Fruit fly (Drosophila melanogaster) whole organism, embryonic: ENCODE results near the gene temp.

Source experiments
- Asciz ChIP-seq: fragments of 200-800 bp; sonication (Bioruptor generic); optimal IDR thresholded peaks from 2 replicates; lab custom pipeline; 2017; ENCODE audit warnings: missing biosample characterization, mild to moderate bottlenecking, missing genetic modification characterization, missing genetic modification reagents
- CG10147 ChIP-seq: fragments of 200-800 bp; sonication (Bioruptor generic); optimal IDR thresholded peaks from 2 replicates; lab custom pipeline; 2019; ENCODE audit warnings: missing biosample characterization, mild to moderate bottlenecking, missing genetic modification characterization, moderate library complexity
- CG11085 ChIP-seq: fragments of 200-800 bp; sonication (Bioruptor generic); IDR thresholded peaks from 2 replicates; pipeline ENCODE4 v1.3.6; 2022; ENCODE audit warnings: missing biosample characterization, missing genetic modification characterization
- CG11456 ChIP-seq: fragments of 200-800 bp; sonication (Bioruptor generic); IDR thresholded peaks from 3 replicates; pipeline ENCODE4 v1.3.6; 2022; ENCODE audit warnings: missing biosample characterization, missing genetic modification characterization
- CG1233 ChIP-seq: fragments of 200-800 bp; sonication (Bioruptor generic); optimal IDR thresholded peaks from 4 replicates; lab custom pipeline; 2018; ENCODE audit warnings: missing biosample characterization, mild to moderate bottlenecking, missing genetic modification characterization
- CG12769 ChIP-seq: fragments of 200-800 bp; sonication (Bioruptor generic); optimal IDR thresholded peaks from 2 replicates; lab custom pipeline; 2019; ENCODE audit warnings: missing biosample characterization, mild to moderate bottlenecking, missing genetic modification characterization, moderate library complexity
- CG12942 ChIP-seq: fragments of 200-800 bp; sonication (Bioruptor generic); optimal IDR thresholded peaks from 3 replicates; lab custom pipeline; 2016; ENCODE audit warnings: missing biosample characterization, missing genetic modification characterization
- CG13775 ChIP-seq: fragments of 200-800 bp; sonication (Bioruptor generic); optimal IDR thresholded peaks from 3 replicates; lab custom pipeline; 2017; ENCODE audit warnings: missing biosample characterization, mild to moderate bottlenecking, missing genetic modification characterization
- CG14014 ChIP-seq: fragments of 200-800 bp; sonication (Bioruptor generic); IDR thresholded peaks from 2 replicates; pipeline ENCODE4 v1.3.6; 2022; ENCODE audit warnings: missing biosample characterization, missing genetic modification characterization
- CG16815 ChIP-seq: fragments of 200-800 bp; sonication (Bioruptor generic); optimal IDR thresholded peaks from 3 replicates; lab custom pipeline; 2017; ENCODE audit warnings: missing biosample characterization, mild to moderate bottlenecking, missing genetic modification characterization
- CG18764 ChIP-seq: fragments of 200-800 bp; sonication (Bioruptor generic); optimal IDR thresholded peaks from 3 replicates; lab custom pipeline; 2016; ENCODE audit warnings: missing biosample characterization, missing genetic modification characterization
- CG32767 ChIP-seq: fragments of 200-800 bp; sonication (Bioruptor generic); IDR thresholded peaks from 2 replicates; pipeline ENCODE4 v1.3.6; 2022; ENCODE audit warnings: missing biosample characterization, missing genetic modification characterization
- CG34422 ChIP-seq: fragments of 200-800 bp; sonication (Bioruptor generic); IDR thresholded peaks from 3 replicates; pipeline ENCODE4 v1.3.6; 2022; ENCODE audit warnings: missing biosample characterization, missing genetic modification characterization
- CG3838 ChIP-seq: fragments of 200-800 bp; sonication (Bioruptor generic); optimal IDR thresholded peaks from 3 replicates; lab custom pipeline; 2016; ENCODE audit warnings: missing biosample characterization, missing genetic modification characterization
- CG4328 ChIP-seq: fragments of 200-800 bp; sonication (Bioruptor generic); optimal IDR thresholded peaks from 3 replicates; lab custom pipeline; 2017; ENCODE audit warnings: missing biosample characterization, missing genetic modification reagents, missing genetic modification characterization
- CG4360 ChIP-seq: fragments of 200-800 bp; sonication (Bioruptor generic); IDR thresholded peaks from 2 replicates; pipeline ENCODE4 v1.3.6; 2022; ENCODE audit warnings: missing biosample characterization, missing genetic modification characterization
- CG4707 ChIP-seq: fragments of 200-800 bp; sonication (Bioruptor generic); optimal IDR thresholded peaks from 2 replicates; lab custom pipeline; 2018; ENCODE audit warnings: missing biosample characterization, mild to moderate bottlenecking, missing genetic modification characterization, moderate library complexity
- CG6854 ChIP-seq: fragments of 200-800 bp; sonication (Bioruptor generic); optimal IDR thresholded peaks from 3 replicates; lab custom pipeline; 2017; ENCODE audit warnings: missing biosample characterization, mild to moderate bottlenecking, missing genetic modification characterization
- CG7372 ChIP-seq: fragments of 200-800 bp; sonication (Bioruptor generic); IDR thresholded peaks from 2 replicates; pipeline ENCODE4 v1.3.6; 2022; ENCODE audit warnings: missing biosample characterization, missing genetic modification characterization
- CG9437 ChIP-seq: fragments of 200-800 bp; sonication (Bioruptor generic); optimal IDR thresholded peaks from 2 replicates; lab custom pipeline; 2018; ENCODE audit warnings: missing biosample characterization, mild to moderate bottlenecking, missing genetic modification characterization
- Dek ChIP-seq: fragments of 200-800 bp; sonication (Bioruptor generic); optimal IDR thresholded peaks from 3 replicates; lab custom pipeline; 2019; ENCODE audit warnings: missing biosample characterization, mild to moderate bottlenecking, missing genetic modification characterization, moderate library complexity
- Doc2 ChIP-seq: fragments of 200-800 bp; sonication (Bioruptor generic); IDR thresholded peaks from 2 replicates; pipeline ENCODE4 v1.3.6; 2022; ENCODE audit warnings: missing biosample characterization, missing genetic modification characterization
- Eip74EF ChIP-seq, 2 experiments: fragments of 200-800 bp in 1 of 2; fragments of >200 bp in 1 of 2; sonication (Bioruptor generic) in 1 of 2; optimal IDR thresholded peaks; 2 replicates each; lab custom pipeline; 2017 to 2019; ENCODE audit warnings: missing biosample characterization in 2 of 2, missing genetic modification characterization in 2 of 2, mild to moderate bottlenecking in 1 of 2, moderate library complexity in 1 of 2
- Fer3 ChIP-seq: fragments of 200-800 bp; sonication (Bioruptor generic); optimal IDR thresholded peaks from 2 replicates; lab custom pipeline; 2018; ENCODE audit warnings: missing biosample characterization, mild to moderate bottlenecking, missing genetic modification characterization, moderate library complexity
- HLH3B ChIP-seq: fragments of 200-800 bp; sonication (Bioruptor generic); IDR thresholded peaks from 2 replicates; pipeline ENCODE4 v1.3.6; 2022; ENCODE audit warnings: missing biosample characterization, missing genetic modification characterization
- Hr39 ChIP-seq: fragments of >200 bp; optimal IDR thresholded peaks from 2 replicates; lab custom pipeline; 2017
- Mes4 ChIP-seq: fragments of 200-800 bp; sonication (Bioruptor generic); optimal IDR thresholded peaks from 2 replicates; lab custom pipeline; 2016; ENCODE audit warnings: missing biosample characterization, missing genetic modification characterization
- Sry-β ChIP-seq: fragments of 200-800 bp; sonication (Bioruptor generic); optimal IDR thresholded peaks from 2 replicates; lab custom pipeline; 2018; ENCODE audit warnings: missing biosample characterization, mild to moderate bottlenecking, missing genetic modification characterization, moderate library complexity
- Usf ChIP-seq: fragments of 200-800 bp; sonication (Bioruptor generic); optimal IDR thresholded peaks from 2 replicates; lab custom pipeline; 2017; ENCODE audit warnings: missing genotype, missing biosample characterization, missing genetic modification characterization
- abd-A ChIP-seq: fragments of 200-800 bp; sonication (Bioruptor generic); optimal IDR thresholded peaks from 3 replicates; lab custom pipeline; 2019; ENCODE audit warnings: missing biosample characterization, mild to moderate bottlenecking, missing genetic modification characterization, moderate library complexity
- bab2 ChIP-seq: fragments of 200-800 bp; sonication (Bioruptor generic); optimal IDR thresholded peaks from 2 replicates; lab custom pipeline; 2016; ENCODE audit warnings: missing biosample characterization, missing genetic modification characterization
- fd102C ChIP-seq: fragments of 200-800 bp; sonication (Bioruptor generic); optimal IDR thresholded peaks from 2 replicates; lab custom pipeline; 2018; ENCODE audit warnings: missing biosample characterization, mild to moderate bottlenecking, missing genetic modification characterization, moderate library complexity
- grau ChIP-seq: fragments of 200-800 bp; optimal IDR thresholded peaks from 3 replicates; lab custom pipeline; 2019; ENCODE audit warnings: missing biosample characterization, mild to moderate bottlenecking, missing genetic modification characterization, moderate library complexity
- hb ChIP-seq: fragments of 200-800 bp; sonication (Bioruptor generic); IDR thresholded peaks from 3 replicates; pipeline ENCODE4 v1.3.6; 2022; ENCODE audit warnings: missing biosample characterization, missing genetic modification characterization; ENCODE audit not compliant: partially characterized antibody
- lola ChIP-seq, 3 experiments: fragments of >200 bp in 2 of 3; fragments of 200-800 bp in 1 of 3; sonication (Bioruptor generic) in 1 of 3; optimal IDR thresholded peaks; 2 replicates each; lab custom pipeline; 2017 to 2019; ENCODE audit warnings: missing biosample characterization in 3 of 3, missing genetic modification characterization in 3 of 3, mild to moderate bottlenecking in 1 of 3, moderate library complexity in 1 of 3
- lov ChIP-seq, 2 experiments: fragments of 200-800 bp in 1 of 2; fragments of >200 bp in 1 of 2; sonication (Bioruptor generic) in 1 of 2; IDR thresholded peaks in 1 of 2; optimal IDR thresholded peaks in 1 of 2; 2 replicates in 1 of 2; 3 replicates in 1 of 2; pipeline versions ENCODE4 v1.3.6 to Lab custom; 2017 to 2022; ENCODE audit warnings: missing biosample characterization in 1 of 2, missing genetic modification characterization in 1 of 2
- luna ChIP-seq: fragments of 200-800 bp; sonication (Bioruptor generic); optimal IDR thresholded peaks from 2 replicates; lab custom pipeline; 2016; ENCODE audit warnings: missing biosample characterization, missing genetic modification characterization
- nau ChIP-seq: fragments of 200-800 bp; sonication (Bioruptor generic); optimal IDR thresholded peaks from 3 replicates; lab custom pipeline; 2017; ENCODE audit warnings: missing biosample characterization, mild to moderate bottlenecking, missing genetic modification characterization, missing genetic modification reagents
- onecut ChIP-seq: fragments of 200-800 bp; sonication (Bioruptor generic); IDR thresholded peaks from 2 replicates; pipeline ENCODE4 v1.3.6; 2022; ENCODE audit warnings: missing biosample characterization, missing genetic modification characterization
- ro ChIP-seq: fragments of 200-800 bp; sonication (Bioruptor generic); IDR thresholded peaks from 2 replicates; pipeline ENCODE4 v1.3.6; 2022; ENCODE audit warnings: missing biosample characterization, missing genetic modification characterization
- sisA ChIP-seq: fragments of 200-800 bp; sonication (Bioruptor generic); IDR thresholded peaks from 2 replicates; pipeline ENCODE4 v1.3.6; 2022; ENCODE audit warnings: missing biosample characterization, missing genetic modification characterization
- slbo ChIP-seq: fragments of 200-800 bp; sonication (Bioruptor generic); IDR thresholded peaks from 2 replicates; pipeline ENCODE4 v1.3.6; 2022; ENCODE audit warnings: missing biosample characterization, missing genetic modification characterization
- sug ChIP-seq: fragments of 200-800 bp; optimal IDR thresholded peaks from 2 replicates; lab custom pipeline; 2019; ENCODE audit warnings: missing biosample characterization, mild to moderate bottlenecking, missing genetic modification characterization, moderate library complexity
- tio ChIP-seq: fragments of 200-800 bp; sonication (Bioruptor generic); optimal IDR thresholded peaks from 2 replicates; lab custom pipeline; 2017; ENCODE audit warnings: missing biosample characterization, missing genetic modification characterization, inconsistent platforms
- unc-4 ChIP-seq: fragments of 200-800 bp; sonication (Bioruptor generic); IDR thresholded peaks from 2 replicates; pipeline ENCODE4 v1.3.6; 2022; ENCODE audit warnings: missing biosample characterization, missing genetic modification characterization; ENCODE audit not compliant: partially characterized antibody
- yki ChIP-seq: fragments of >200 bp; optimal IDR thresholded peaks from 3 replicates; lab custom pipeline; 2018
- zen2 ChIP-seq: fragments of 200-800 bp; sonication (Bioruptor generic); IDR thresholded peaks from 3 replicates; pipeline ENCODE4 v1.3.6; 2022; ENCODE audit warnings: missing biosample characterization, missing genetic modification characterization; ENCODE audit not compliant: partially characterized antibody
- zfh1 ChIP-seq: fragments of 200-800 bp; sonication (Bioruptor generic); IDR thresholded peaks from 3 replicates; pipeline ENCODE4 v1.3.6; 2022; ENCODE audit warnings: missing biosample characterization, missing genetic modification characterization

temp gene

dm6 chrX:2296230-2297044 lies 34.1 kb upstream of the temp start (continued):
- peak; percentile 80 for TF ChIP-seq abd-A (tag; lab: Kevin White, UChicago)
- TF ChIP-seq onecut = peak; percentile 90
- peak; percentile 84 for TF ChIP-seq CG9437
- peak; percentile 77 for TF ChIP-seq sisA
- 0 out of 2 replicates have a peak, but pooled peaks have one; percentile 32 for TF ChIP-seq ro (GFP tag; lab: Robert Waterston, UW)
- TF ChIP-seq zen2 = no peak
- peak; percentile 86 for TF ChIP-seq sug (tag; lab: Kevin White, UChicago)
- TF ChIP-seq tio (GFP tag; lab: Kevin White, UChicago) = peak; percentile 96
- TF ChIP-seq Usf (GFP tag; lab: Kevin White, UChicago) = peak; percentile 94
- TF ChIP-seq bab2 (GFP tag; lab: Kevin White, UChicago) = peak; percentile 91
- no peak for TF ChIP-seq CG4360 (GFP tag; lab: Robert Waterston, UW)
- peak; percentile 84 for TF ChIP-seq slbo (GFP tag; lab: Robert Waterston, UW)
- TF ChIP-seq yki (lab: Kevin White, UChicago) = no peak
- peak; percentile 96 for TF ChIP-seq CG16815
- TF ChIP-seq CG11085 = peak; percentile 72
- peak; percentile 91 for TF ChIP-seq CG12942 (GFP tag; lab: Kevin White, UChicago)
- TF ChIP-seq CG4328 (GFP tag; lab: Kevin White, UChicago) = peak; percentile 87
- TF ChIP-seq CG18764 (GFP tag; lab: Kevin White, UChicago) = peak; percentile 86
- peak; percentile 81 for TF ChIP-seq Fer3 (tag; lab: Kevin White, UChicago)
- peak; percentile 91 for TF ChIP-seq CG6854 (GFP tag; lab: Kevin White, UChicago)
- TF ChIP-seq hb (GFP tag; lab: Robert Waterston, UW) = no peak
- peak; percentile 94 for TF ChIP-seq CG13775
- peak; percentile 93 for TF ChIP-seq Mes4 (GFP tag; lab: Kevin White, UChicago)
- peak; percentile 80 for TF ChIP-seq CG3838 (GFP tag; lab: Kevin White, UChicago)
- peak; percentile 71 for TF ChIP-seq CG32767 (GFP tag; lab: Robert Waterston, UW)
- no peak for TF ChIP-seq CG34422 (GFP tag; lab: Robert Waterston, UW)
- TF ChIP-seq CG12769 (tag; lab: Kevin White, UChicago) = peak; percentile 87
- TF ChIP-seq Asciz (GFP tag; lab: Kevin White, UChicago) = peak; percentile 85
- TF ChIP-seq grau (tag; lab: Kevin White, UChicago) = peak; percentile 94
- peak; percentile 98 for TF ChIP-seq CG4707 (GFP tag; lab: Kevin White, UChicago)
- peak; percentile 84 for TF ChIP-seq luna (GFP tag; lab: Kevin White, UChicago)
- TF ChIP-seq CG10147 (GFP tag; lab: Kevin White, UChicago) = peak; percentile 91
- TF ChIP-seq Dek (tag; lab: Kevin White, UChicago) = peak; percentile 87
- TF ChIP-seq CG11456 (GFP tag; lab: Robert Waterston, UW) = peak; percentile 63; the same call in 2 of the 3 replicates
- peak; percentile 42 for TF ChIP-seq fd102C (GFP tag; lab: Kevin White, UChicago)
- peak; percentile 81 for TF ChIP-seq nau (GFP tag; lab: Kevin White, UChicago)
- peak; percentile 72 for TF ChIP-seq CG14014 (GFP tag; lab: Robert Waterston, UW)
- peak; percentile 91 for TF ChIP-seq CG1233
- peak; percentile 74; the same call in 2 of the 3 replicates for TF ChIP-seq zfh1 (GFP tag; lab: Robert Waterston, UW)
- TF ChIP-seq lov (optimal IDR thresholded peaks at IDR 0.05; lab: Kevin White, UChicago) = no peak
- TF ChIP-seq lov (GFP tag; IDR thresholded peaks at IDR 0.05; lab: Robert Waterston, UW) = 0 out of 3 replicates have a peak, but pooled peaks have one; percentile 56
- TF ChIP-seq Doc2 = peak; percentile 55; the same call in 1 of the 2 replicates
- peak; percentile 72; the same call in 1 of the 2 replicates for TF ChIP-seq HLH3B (GFP tag; lab: Robert Waterston, UW)
- peak in 1 of 2 experiments; percentile 94 for TF ChIP-seq Eip74EF (GFP tag; optimal IDR thresholded peaks at IDR 0.05; lab: Kevin White, UChicago)
- no peak for TF ChIP-seq unc-4 (GFP tag; lab: Robert Waterston, UW)
- TF ChIP-seq CG7372 (GFP tag; lab: Robert Waterston, UW) = peak; percentile 79
- TF ChIP-seq lola (GFP tag; optimal IDR thresholded peaks at IDR 0.05; lab: Kevin White, UChicago) = peak in 1 of 3 experiments; percentile 97
- TF ChIP-seq Sry-β (GFP tag; lab: Kevin White, UChicago) = peak; percentile 63
- no peak for TF ChIP-seq Hr39
